Fruit fly (Drosophila melanogaster) whole organism, embryonic: Measurements from ENCODE around the gene ATPsynB.
A peak's percentile ranks its signal among the peaks of the same experiment; 100 is the strongest.

Experiments used
- Bdp1 ChIP-seq: fragments of 200-800 bp; sonication (Bioruptor generic); optimal IDR thresholded peaks from 3 replicates; lab custom pipeline; 2016; ENCODE audit warnings: missing biosample characterization, missing genetic modification characterization
- CG10209 ChIP-seq: fragments of 200-800 bp; sonication (Bioruptor generic); optimal IDR thresholded peaks from 3 replicates; lab custom pipeline; 2017; ENCODE audit warnings: missing biosample characterization, mild to moderate bottlenecking, missing genetic modification characterization, missing genetic modification reagents
- CG11723 ChIP-seq: fragments of 200-800 bp; sonication (Bioruptor generic); optimal IDR thresholded peaks from 2 replicates; lab custom pipeline; 2017; ENCODE audit warnings: missing biosample characterization, mild to moderate bottlenecking, missing genetic modification characterization
- CG12744 ChIP-seq: fragments of 200-800 bp; sonication (Bioruptor generic); optimal IDR thresholded peaks from 2 replicates; lab custom pipeline; 2016; ENCODE audit warnings: missing biosample characterization, missing genetic modification characterization
- CG15269 ChIP-seq: fragments of 200-800 bp; sonication (Bioruptor generic); optimal IDR thresholded peaks from 2 replicates; lab custom pipeline; 2018; ENCODE audit warnings: missing biosample characterization, mild to moderate bottlenecking, missing genetic modification characterization, moderate library complexity
- CG17328 ChIP-seq: fragments of 200-800 bp; sonication (Bioruptor generic); IDR thresholded peaks from 2 replicates; pipeline ENCODE4 v1.3.6; 2022; ENCODE audit warnings: missing biosample characterization, missing genetic modification characterization
- CG17568 ChIP-seq: fragments of 200-800 bp; sonication (Bioruptor generic); optimal IDR thresholded peaks from 2 replicates; lab custom pipeline; 2018; ENCODE audit warnings: missing biosample characterization, mild to moderate bottlenecking, missing genetic modification characterization, moderate library complexity
- CG17912 ChIP-seq: fragments of 200-800 bp; sonication (Bioruptor generic); optimal IDR thresholded peaks from 2 replicates; lab custom pipeline; 2018; ENCODE audit warnings: missing biosample characterization, mild to moderate bottlenecking, missing genetic modification characterization
- CG2875 ChIP-seq: fragments of 200-800 bp; sonication (Bioruptor generic); optimal IDR thresholded peaks from 2 replicates; lab custom pipeline; 2017; ENCODE audit warnings: missing biosample characterization, mild to moderate bottlenecking, missing genetic modification characterization, missing genetic modification reagents
- CG2889 ChIP-seq: fragments of 200-800 bp; sonication (Bioruptor generic); IDR thresholded peaks from 3 replicates; pipeline ENCODE4 v1.3.6; 2022; ENCODE audit warnings: missing biosample characterization, missing genetic modification characterization
- CG3065 ChIP-seq: fragments of 200-800 bp; sonication (Bioruptor generic); optimal IDR thresholded peaks from 2 replicates; lab custom pipeline; 2016; ENCODE audit warnings: missing biosample characterization, missing genetic modification characterization
- CG32772 ChIP-seq: fragments of 200-800 bp; sonication (Bioruptor generic); IDR thresholded peaks from 2 replicates; pipeline ENCODE4 v1.3.6; 2022; ENCODE audit warnings: missing biosample characterization, missing genetic modification characterization
- CG3995 ChIP-seq: fragments of 200-800 bp; sonication (Bioruptor generic); optimal IDR thresholded peaks from 3 replicates; lab custom pipeline; 2016; ENCODE audit warnings: missing biosample characterization, missing genetic modification characterization
- CG6254 ChIP-seq: fragments of 200-800 bp; sonication (Bioruptor generic); optimal IDR thresholded peaks from 3 replicates; lab custom pipeline; 2017; ENCODE audit warnings: mild to moderate bottlenecking, missing biosample characterization, missing genetic modification reagents, missing genetic modification characterization
- CG6854 ChIP-seq: fragments of 200-800 bp; sonication (Bioruptor generic); optimal IDR thresholded peaks from 3 replicates; lab custom pipeline; 2017; ENCODE audit warnings: missing biosample characterization, mild to moderate bottlenecking, missing genetic modification characterization
- CG7357 ChIP-seq: fragments of 200-800 bp; sonication (Bioruptor generic); IDR thresholded peaks from 3 replicates; pipeline ENCODE4 v1.3.6; 2022; ENCODE audit warnings: missing biosample characterization, missing genetic modification characterization
- CG7372 ChIP-seq: fragments of 200-800 bp; sonication (Bioruptor generic); IDR thresholded peaks from 2 replicates; pipeline ENCODE4 v1.3.6; 2022; ENCODE audit warnings: missing biosample characterization, missing genetic modification characterization
- D19B ChIP-seq: fragments of 200-800 bp; sonication (Bioruptor generic); optimal IDR thresholded peaks from 2 replicates; lab custom pipeline; 2017; ENCODE audit warnings: missing biosample characterization, mild to moderate bottlenecking, missing genetic modification characterization
- Dp ChIP-seq: fragments of 200-800 bp; sonication (Bioruptor generic); optimal IDR thresholded peaks from 2 replicates; lab custom pipeline; 2018; ENCODE audit warnings: missing biosample characterization, mild to moderate bottlenecking, missing genetic modification characterization, moderate library complexity
- Ets97D ChIP-seq: fragments of 200-800 bp; sonication (Bioruptor generic); optimal IDR thresholded peaks from 3 replicates; lab custom pipeline; 2016; ENCODE audit warnings: missing biosample characterization, missing genetic modification characterization
- HHEX ChIP-seq: fragments of 200-800 bp; sonication (Bioruptor generic); optimal IDR thresholded peaks from 3 replicates; lab custom pipeline; 2017; ENCODE audit warnings: missing biosample characterization, mild to moderate bottlenecking, missing genetic modification characterization, missing genetic modification reagents
- Hmx ChIP-seq: fragments of 200-800 bp; sonication (Bioruptor generic); optimal IDR thresholded peaks from 2 replicates; lab custom pipeline; 2016; ENCODE audit warnings: missing biosample characterization, missing genetic modification characterization
- Hr39 ChIP-seq: fragments of >200 bp; optimal IDR thresholded peaks from 2 replicates; lab custom pipeline; 2017
- Hr51 ChIP-seq, 2 experiments: fragments of 200-800 bp; sonication (Bioruptor generic); optimal IDR thresholded peaks; 2 replicates in 1 of 2; 3 replicates in 1 of 2; lab custom pipeline; 2016 to 2018; ENCODE audit warnings: missing biosample characterization in 2 of 2, missing genetic modification characterization in 2 of 2, mild to moderate bottlenecking in 1 of 2, moderate library complexity in 1 of 2
- Lim3 ChIP-seq: fragments of 200-800 bp; sonication (Bioruptor generic); IDR thresholded peaks from 2 replicates; pipeline ENCODE4 v1.3.6; 2022; ENCODE audit warnings: missing biosample characterization, missing genetic modification characterization
- Oaz ChIP-seq: fragments of 200-800 bp; sonication (Bioruptor generic); IDR thresholded peaks from 2 replicates; pipeline ENCODE4 v1.3.6; 2022; ENCODE audit warnings: missing biosample characterization, missing genetic modification characterization
- PHDP ChIP-seq: fragments of 200-800 bp; sonication (Bioruptor generic); optimal IDR thresholded peaks from 3 replicates; lab custom pipeline; 2018; ENCODE audit warnings: missing biosample characterization, mild to moderate bottlenecking, missing genetic modification characterization, moderate library complexity
- Poxn ChIP-seq: fragments of 200-800 bp; sonication (Bioruptor generic); IDR thresholded peaks from 2 replicates; pipeline ENCODE4 v1.3.6; 2022; ENCODE audit warnings: missing biosample characterization, missing genetic modification characterization
- Ptx1 ChIP-seq: fragments of 200-800 bp; sonication (Bioruptor generic); IDR thresholded peaks from 2 replicates; pipeline ENCODE4 v1.3.6; 2022; ENCODE audit warnings: missing biosample characterization, missing genetic modification characterization
- Ssrp ChIP-seq: fragments of 200-800 bp; sonication (Bioruptor generic); optimal IDR thresholded peaks from 2 replicates; lab custom pipeline; 2018; ENCODE audit warnings: missing biosample characterization, mild to moderate bottlenecking, missing genetic modification characterization, moderate library complexity
- Stat92E ChIP-seq, 3 experiments: fragments of >200 bp in 2 of 3; fragments of 200-800 bp in 1 of 3; sonication (Bioruptor generic) in 1 of 3; optimal IDR thresholded peaks; 2 replicates each; lab custom pipeline; 2017 to 2019; ENCODE audit warnings: missing biosample characterization in 3 of 3, missing genetic modification characterization in 3 of 3, mild to moderate bottlenecking in 1 of 3, moderate library complexity in 1 of 3
- Usf ChIP-seq: fragments of 200-800 bp; sonication (Bioruptor generic); optimal IDR thresholded peaks from 2 replicates; lab custom pipeline; 2017; ENCODE audit warnings: missing genotype, missing biosample characterization, missing genetic modification characterization
- caup ChIP-seq: fragments of 200-800 bp; sonication (Bioruptor generic); optimal IDR thresholded peaks from 3 replicates; lab custom pipeline; 2017; ENCODE audit warnings: missing biosample characterization, mild to moderate bottlenecking, missing genetic modification characterization, moderate library complexity; ENCODE audit not compliant: severe bottlenecking
- chn ChIP-seq: fragments of 200-800 bp; sonication (Bioruptor generic); optimal IDR thresholded peaks from 2 replicates; lab custom pipeline; 2016; ENCODE audit warnings: missing biosample characterization, missing genetic modification characterization
- corto ChIP-seq: fragments of 200-800 bp; sonication (Bioruptor generic); optimal IDR thresholded peaks from 2 replicates; lab custom pipeline; 2016; ENCODE audit warnings: missing biosample characterization, mild to moderate bottlenecking, missing genetic modification characterization, moderate library complexity
- dysf ChIP-seq: fragments of 200-800 bp; sonication (Bioruptor generic); IDR thresholded peaks from 3 replicates; pipeline ENCODE4 v1.3.6; 2022; ENCODE audit warnings: missing biosample characterization, missing genetic modification characterization
- gcm2 ChIP-seq: fragments of 200-800 bp; sonication (Bioruptor generic); optimal IDR thresholded peaks from 2 replicates; lab custom pipeline; 2016; ENCODE audit warnings: missing biosample characterization, missing genetic modification characterization
- ham ChIP-seq: fragments of 200-800 bp; sonication (Bioruptor generic); IDR thresholded peaks from 2 replicates; pipeline ENCODE4 v1.3.6; 2022; ENCODE audit warnings: missing biosample characterization, missing genetic modification characterization
- hb ChIP-seq: fragments of 200-800 bp; sonication (Bioruptor generic); IDR thresholded peaks from 3 replicates; pipeline ENCODE4 v1.3.6; 2022; ENCODE audit warnings: missing biosample characterization, missing genetic modification characterization; ENCODE audit not compliant: partially characterized antibody
- hth ChIP-seq: fragments of >200 bp; optimal IDR thresholded peaks from 2 replicates; lab custom pipeline; 2017; ENCODE audit warnings: inconsistent platforms
- lola ChIP-seq, 3 experiments: fragments of >200 bp in 2 of 3; fragments of 200-800 bp in 1 of 3; sonication (Bioruptor generic) in 1 of 3; optimal IDR thresholded peaks; 2 replicates each; lab custom pipeline; 2017 to 2019; ENCODE audit warnings: missing biosample characterization in 3 of 3, missing genetic modification characterization in 3 of 3, mild to moderate bottlenecking in 1 of 3, moderate library complexity in 1 of 3
- nmo ChIP-seq: fragments of 200-800 bp; sonication (Bioruptor generic); optimal IDR thresholded peaks from 2 replicates; lab custom pipeline; 2018; ENCODE audit warnings: missing biosample characterization, mild to moderate bottlenecking, missing genetic modification characterization, moderate library complexity
- peb ChIP-seq: fragments of 200-800 bp; sonication (Bioruptor generic); IDR thresholded peaks from 2 replicates; pipeline ENCODE4 v1.3.6; 2022; ENCODE audit warnings: missing biosample characterization, missing genetic modification characterization
- psq ChIP-seq: fragments of 200-800 bp; sonication (Bioruptor generic); optimal IDR thresholded peaks from 2 replicates; lab custom pipeline; 2017; ENCODE audit warnings: missing biosample characterization, missing genetic modification characterization
- rib ChIP-seq: fragments of 200-800 bp; sonication (Bioruptor generic); IDR thresholded peaks from 2 replicates; pipeline ENCODE4 v1.3.6; 2022; ENCODE audit warnings: missing biosample characterization, missing genetic modification characterization
- tap ChIP-seq: fragments of 200-800 bp; optimal IDR thresholded peaks from 3 replicates; lab custom pipeline; 2019; ENCODE audit warnings: missing biosample characterization, mild to moderate bottlenecking, missing genetic modification characterization, moderate library complexity
- twi ChIP-seq: fragments of 200-800 bp; optimal IDR thresholded peaks from 2 replicates; lab custom pipeline; 2019; ENCODE audit warnings: missing biosample characterization, mild to moderate bottlenecking, missing genetic modification characterization, moderate library complexity
- tx ChIP-seq: fragments of 200-800 bp; sonication (Bioruptor generic); optimal IDR thresholded peaks from 2 replicates; lab custom pipeline; 2016; ENCODE audit warnings: missing biosample characterization, missing genetic modification characterization
- vfl ChIP-seq: fragments of 200-800 bp; sonication (Bioruptor generic); optimal IDR thresholded peaks from 2 replicates; lab custom pipeline; 2016; ENCODE audit warnings: missing biosample characterization, missing genetic modification characterization
- vnd ChIP-seq: fragments of 200-800 bp; sonication (Bioruptor generic); IDR thresholded peaks from 3 replicates; pipeline ENCODE4 v1.3.6; 2022; ENCODE audit warnings: missing biosample characterization, missing genetic modification characterization; ENCODE audit not compliant: partially characterized antibody
- zen ChIP-seq: fragments of 200-800 bp; sonication (Bioruptor generic); optimal IDR thresholded peaks from 3 replicates; lab custom pipeline; 2018; ENCODE audit warnings: missing biosample characterization, mild to moderate bottlenecking, missing genetic modification characterization, moderate library complexity

Gene ATPsynB

DNA sequence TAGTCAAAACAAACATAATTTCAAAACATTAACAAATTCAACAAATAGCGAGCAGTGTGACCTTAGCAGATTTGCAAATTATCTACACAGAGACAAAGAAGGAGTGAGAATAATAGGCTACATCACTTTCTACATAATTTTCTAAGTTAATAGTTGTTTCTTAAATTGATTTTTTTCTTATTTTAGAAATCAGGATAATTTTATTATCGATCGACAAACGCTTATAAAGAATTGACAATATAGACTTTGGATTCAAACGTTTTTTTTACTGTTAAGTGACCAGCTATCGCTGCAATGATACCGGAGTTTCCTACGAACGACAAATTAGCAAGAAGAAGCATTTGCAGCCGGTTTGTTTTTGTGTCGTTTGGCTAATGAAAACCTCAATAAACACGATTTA is 6.7 kb upstream of the ATPsynB start, which contains the start of the genes nbs and defl (continued):
- TF ChIP-seq HHEX (peak; percentile 16), corto (no peak), Hr39 (lab: Kevin White, UChicago) (no peak), CG6854 (GFP tag; lab: Kevin White, UChicago) (no peak), Dp (peak; percentile 33), CG10209 (GFP tag; lab: Kevin White, UChicago) (peak; percentile 40), Oaz (GFP tag; lab: Robert Waterston, UW) (no peak), Ssrp (tag; lab: Kevin White, UChicago) (peak; percentile 59), vnd (GFP tag; lab: Robert Waterston, UW) (no peak), Hmx (GFP tag; lab: Kevin White, UChicago) (no peak), psq (GFP tag; lab: Kevin White, UChicago) (peak; percentile 23), CG2875 (GFP tag; lab: Kevin White, UChicago) (no peak), CG3065 (peak; percentile 32), twi (tag; lab: Kevin White, UChicago) (peak; percentile 48), dysf (GFP tag; lab: Robert Waterston, UW) (peak; percentile 80), tap (tag; lab: Kevin White, UChicago) (no peak), chn (GFP tag; lab: Kevin White, UChicago) (peak; percentile 46), PHDP (peak; percentile 56), Lim3 (GFP tag; lab: Robert Waterston, UW) (no peak), Ptx1 (GFP tag; lab: Robert Waterston, UW) (peak; percentile 88), CG2889 (GFP tag; lab: Robert Waterston, UW) (peak; percentile 54; the same call in 2 of the 3 replicates), caup (GFP tag; lab: Kevin White, UChicago) (no peak), Poxn (0 out of 2 replicates have a peak, but pooled peaks have one; percentile 16), Hr51 (GFP tag; optimal IDR thresholded peaks at IDR 0.05; lab: Kevin White, UChicago) (peak in 1 of 2 experiments; percentile 1), CG11723 (GFP tag; lab: Kevin White, UChicago) (no peak), Bdp1 (GFP tag; lab: Kevin White, UChicago) (no peak), peb (no peak), CG17328 (GFP tag; lab: Robert Waterston, UW) (0 out of 2 replicates have a peak, but pooled peaks have one; percentile 14), ham (no peak), Ets97D (GFP tag; lab: Kevin White, UChicago) (peak; percentile 48), Usf (GFP tag; lab: Kevin White, UChicago) (no peak), lola (GFP tag; optimal IDR thresholded peaks at IDR 0.05; lab: Kevin White, UChicago) (peak in 1 of 3 experiments; percentile 56), D19B (GFP tag; lab: Kevin White, UChicago) (no peak), CG17568 (GFP tag; lab: Kevin White, UChicago) (no peak), hth (no peak), CG3995 (GFP tag; lab: Kevin White, UChicago) (peak; percentile 96), CG7357 (GFP tag; lab: Robert Waterston, UW) (0 out of 3 replicates have a peak, but pooled peaks have one; percentile 55), rib (GFP tag; lab: Robert Waterston, UW) (peak; percentile 71), CG6254 (GFP tag; lab: Kevin White, UChicago) (no peak), hb (GFP tag; lab: Robert Waterston, UW) (no peak), gcm2 (GFP tag; lab: Kevin White, UChicago) (no peak), vfl (peak; percentile 19), CG7372 (GFP tag; lab: Robert Waterston, UW) (peak; percentile 68), CG17912 (GFP tag; lab: Kevin White, UChicago) (no peak), nmo (GFP tag; lab: Kevin White, UChicago) (peak; percentile 79), zen (tag; lab: Kevin White, UChicago) (peak; percentile 71), Stat92E (GFP tag; optimal IDR thresholded peaks at IDR 0.05; lab: Kevin White, UChicago) (no peak), tx (GFP tag; lab: Kevin White, UChicago) (peak; percentile 57), CG12744 (GFP tag; lab: Kevin White, UChicago) (peak; percentile 34), CG32772 (GFP tag; lab: Robert Waterston, UW) (peak; percentile 69), CG15269 (tag; lab: Kevin White, UChicago) (no peak)
